Worm (Caenorhabditis elegans): ENCODE data around the gene nlp-79.

DNA sequence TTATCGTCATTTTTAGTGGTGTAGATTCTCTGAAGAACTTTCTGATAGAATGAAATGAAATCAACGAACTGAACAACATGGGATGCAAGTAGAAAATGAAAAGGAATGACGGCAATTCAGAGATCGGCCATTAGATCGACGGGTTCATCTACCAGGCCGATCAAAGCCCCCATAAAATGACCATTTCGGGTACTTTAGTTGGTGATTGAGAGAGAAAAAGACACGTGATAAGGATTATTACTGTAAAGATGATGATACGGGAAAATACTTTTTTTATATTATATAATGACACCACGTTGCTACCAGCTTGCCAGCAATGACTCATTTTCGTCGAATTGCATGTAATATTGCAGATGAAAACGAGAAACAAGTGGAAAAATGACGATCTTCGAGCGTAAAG, 39.6 kb upstream of the nlp-79 start, which contains the start of gene best-1:
- TF ChIP-seq fkh-2 (tag; optimal IDR thresholded peaks at IDR 0.05): no peak
- TF ChIP-seq ama-1 (optimal IDR thresholded peaks at IDR 0.05): no peak
- no peak for TF ChIP-seq lin-15B (tag; optimal IDR thresholded peaks at IDR 0.05)
- no peak for TF ChIP-seq elt-3 (tag; optimal IDR thresholded peaks at IDR 0.05)
- TF ChIP-seq unc-62 (GFP tag; optimal IDR thresholded peaks at IDR 0.05): no peak
- TF ChIP-seq lin-39 (tag; optimal IDR thresholded peaks at IDR 0.05): no peak
- no peak for TF ChIP-seq nhr-28 (tag; optimal IDR thresholded peaks at IDR 0.05)
- TF ChIP-seq snpc-4 (tag; optimal IDR thresholded peaks at IDR 0.05): no peak
- no peak for TF ChIP-seq ceh-82 (tag; optimal IDR thresholded peaks at IDR 0.05)
- no peak for TF ChIP-seq nhr-237 (tag; optimal IDR thresholded peaks at IDR 0.05)
